Fruit fly (Drosophila melanogaster) whole organism, embryonic: ENCODE data around the gene Pex3.

Source experiments
- Ada2b ChIP-seq: fragments of 200-800 bp; sonication (Bioruptor generic); IDR thresholded peaks from 2 replicates; pipeline ENCODE4 v1.3.6; 2022; ENCODE audit warnings: missing biosample characterization, missing genetic modification characterization
- BEAF-32 ChIP-seq: fragments of 200-800 bp; sonication (Bioruptor generic); optimal IDR thresholded peaks from 3 replicates; lab custom pipeline; 2017; ENCODE audit warnings: missing biosample characterization, missing genetic modification characterization, mild to moderate bottlenecking, moderate library complexity, missing genetic modification reagents
- CG11247 ChIP-seq: fragments of 200-800 bp; sonication (Bioruptor generic); IDR thresholded peaks from 2 replicates; pipeline ENCODE4 v1.3.6; 2022; ENCODE audit warnings: missing biosample characterization, missing genetic modification characterization
- CG13775 ChIP-seq: fragments of 200-800 bp; sonication (Bioruptor generic); optimal IDR thresholded peaks from 3 replicates; lab custom pipeline; 2017; ENCODE audit warnings: missing biosample characterization, mild to moderate bottlenecking, missing genetic modification characterization
- CG14667 ChIP-seq: fragments of 200-800 bp; sonication (Bioruptor generic); IDR thresholded peaks from 2 replicates; pipeline ENCODE4 v1.3.6; 2022; ENCODE audit warnings: missing biosample characterization, missing genetic modification characterization
- CG15514 ChIP-seq: fragments of 200-800 bp; sonication (Bioruptor generic); optimal IDR thresholded peaks from 3 replicates; lab custom pipeline; 2017; ENCODE audit warnings: missing biosample characterization, missing genetic modification characterization, mild to moderate bottlenecking, moderate library complexity, missing genetic modification reagents
- CG15696 ChIP-seq: fragments of 200-800 bp; sonication (Bioruptor generic); optimal IDR thresholded peaks from 2 replicates; lab custom pipeline; 2019; ENCODE audit warnings: missing biosample characterization, mild to moderate bottlenecking, missing genetic modification characterization, moderate library complexity
- CG1647 ChIP-seq: fragments of 200-800 bp; sonication (Bioruptor generic); optimal IDR thresholded peaks from 3 replicates; lab custom pipeline; 2016; ENCODE audit warnings: missing biosample characterization, missing genetic modification characterization
- CG16779 ChIP-seq: fragments of 200-800 bp; sonication (Bioruptor generic); IDR thresholded peaks from 2 replicates; pipeline ENCODE4 v1.3.6; 2022; ENCODE audit warnings: missing biosample characterization, missing genetic modification characterization
- CG16813 ChIP-seq: fragments of 200-800 bp; sonication (Bioruptor generic); IDR thresholded peaks from 3 replicates; pipeline ENCODE4 v1.3.6; 2022; ENCODE audit warnings: missing biosample characterization, missing genetic modification characterization; ENCODE audit not compliant: partially characterized antibody
- CG17361 ChIP-seq: fragments of 200-800 bp; sonication (Bioruptor generic); IDR thresholded peaks from 3 replicates; pipeline ENCODE4 v1.3.6; 2022; ENCODE audit warnings: missing biosample characterization, missing genetic modification characterization
- CG17829 ChIP-seq: fragments of 200-800 bp; optimal IDR thresholded peaks from 2 replicates; lab custom pipeline; 2019; ENCODE audit warnings: missing biosample characterization, mild to moderate bottlenecking, missing genetic modification characterization, moderate library complexity
- CG18599 ChIP-seq: fragments of 200-800 bp; sonication (Bioruptor generic); optimal IDR thresholded peaks from 3 replicates; lab custom pipeline; 2017; ENCODE audit warnings: missing biosample characterization, missing genetic modification characterization, mild to moderate bottlenecking, moderate library complexity, missing genetic modification reagents
- CG2678 ChIP-seq: fragments of 200-800 bp; sonication (Bioruptor generic); optimal IDR thresholded peaks from 3 replicates; lab custom pipeline; 2019; ENCODE audit warnings: missing biosample characterization, mild to moderate bottlenecking, missing genetic modification characterization, moderate library complexity
- CG2712 ChIP-seq: fragments of 200-800 bp; optimal IDR thresholded peaks from 3 replicates; lab custom pipeline; 2019; ENCODE audit warnings: missing biosample characterization, mild to moderate bottlenecking, missing genetic modification characterization, moderate library complexity
- CG30431 ChIP-seq: fragments of 200-800 bp; sonication (Bioruptor generic); optimal IDR thresholded peaks from 2 replicates; lab custom pipeline; 2017; ENCODE audit warnings: missing biosample characterization, missing genetic modification characterization
- CG4404 ChIP-seq: fragments of 200-800 bp; sonication (Bioruptor generic); IDR thresholded peaks from 2 replicates; pipeline ENCODE4 v1.3.6; 2022; ENCODE audit warnings: missing biosample characterization, missing genetic modification characterization
- CG4424 ChIP-seq: fragments of 200-800 bp; sonication (Bioruptor generic); optimal IDR thresholded peaks from 3 replicates; lab custom pipeline; 2016; ENCODE audit warnings: missing biosample characterization, missing genetic modification characterization
- CG7556 ChIP-seq: fragments of 200-800 bp; sonication (Bioruptor generic); optimal IDR thresholded peaks from 2 replicates; lab custom pipeline; 2017; ENCODE audit warnings: missing biosample characterization, mild to moderate bottlenecking, missing genetic modification characterization
- CG7987 ChIP-seq: fragments of 200-800 bp; sonication (Bioruptor generic); optimal IDR thresholded peaks from 2 replicates; lab custom pipeline; 2018; ENCODE audit warnings: missing biosample characterization, mild to moderate bottlenecking, missing genetic modification characterization, moderate library complexity
- Hr3 ChIP-seq: fragments of 200-800 bp; sonication (Bioruptor generic); optimal IDR thresholded peaks from 3 replicates; lab custom pipeline; 2016; ENCODE audit warnings: missing biosample characterization, missing genetic modification characterization
- Kr ChIP-seq: fragments of 200-800 bp; sonication (Bioruptor generic); optimal IDR thresholded peaks from 2 replicates; lab custom pipeline; 2017; ENCODE audit warnings: missing biosample characterization, mild to moderate bottlenecking, missing genetic modification characterization
- MESR4 ChIP-seq: fragments of 200-800 bp; sonication (Bioruptor generic); optimal IDR thresholded peaks from 2 replicates; lab custom pipeline; 2018; ENCODE audit warnings: missing biosample characterization, mild to moderate bottlenecking, missing genetic modification characterization, moderate library complexity
- MTF-1 ChIP-seq: fragments of 200-800 bp; sonication (Bioruptor generic); optimal IDR thresholded peaks from 2 replicates; lab custom pipeline; 2018; ENCODE audit warnings: missing biosample characterization, mild to moderate bottlenecking, missing genetic modification characterization, borderline replicate concordance
- Mrtf ChIP-seq: fragments of 200-800 bp; sonication (Bioruptor generic); IDR thresholded peaks from 3 replicates; pipeline ENCODE4 v1.3.6; 2022; ENCODE audit warnings: missing biosample characterization, missing genetic modification characterization
- Nf-YC ChIP-seq: fragments of 200-800 bp; optimal IDR thresholded peaks from 3 replicates; lab custom pipeline; 2019; ENCODE audit warnings: missing biosample characterization, mild to moderate bottlenecking, missing genetic modification characterization, moderate library complexity
- PHDP ChIP-seq: fragments of 200-800 bp; sonication (Bioruptor generic); optimal IDR thresholded peaks from 3 replicates; lab custom pipeline; 2018; ENCODE audit warnings: missing biosample characterization, mild to moderate bottlenecking, missing genetic modification characterization, moderate library complexity
- Scr ChIP-seq: fragments of 200-800 bp; sonication (Bioruptor generic); IDR thresholded peaks from 2 replicates; pipeline ENCODE4 v1.3.6; 2022; ENCODE audit warnings: missing biosample characterization, missing genetic modification characterization; ENCODE audit not compliant: partially characterized antibody
- Six4 ChIP-seq: fragments of 200-800 bp; sonication (Bioruptor generic); optimal IDR thresholded peaks from 2 replicates; lab custom pipeline; 2016; ENCODE audit warnings: missing biosample characterization, missing genetic modification characterization
- Taf1 ChIP-seq: fragments of 200-800 bp; sonication (Bioruptor generic); IDR thresholded peaks from 2 replicates; pipeline ENCODE4 v1.3.6; 2022; ENCODE audit warnings: missing biosample characterization, missing genetic modification characterization
- Trl ChIP-seq, 3 experiments: fragments of >200 bp in 2 of 3; fragments of 200-800 bp in 1 of 3; sonication (Bioruptor generic) in 1 of 3; optimal IDR thresholded peaks; 2 replicates in 1 of 3; 3 replicates in 2 of 3; lab custom pipeline; 2016 to 2017; ENCODE audit warnings: missing biosample characterization in 1 of 3, missing genetic modification characterization in 1 of 3
- Usf ChIP-seq: fragments of 200-800 bp; sonication (Bioruptor generic); optimal IDR thresholded peaks from 2 replicates; lab custom pipeline; 2017; ENCODE audit warnings: missing genotype, missing biosample characterization, missing genetic modification characterization
- bbx ChIP-seq: fragments of 200-800 bp; sonication (Bioruptor generic); IDR thresholded peaks from 2 replicates; pipeline ENCODE4 v1.3.6; 2022; ENCODE audit warnings: missing biosample characterization, missing genetic modification characterization; ENCODE audit not compliant: partially characterized antibody
- bowl ChIP-seq: fragments of 200-800 bp; sonication (Bioruptor generic); IDR thresholded peaks from 2 replicates; pipeline ENCODE4 v1.3.6; 2022; ENCODE audit warnings: missing biosample characterization, missing genetic modification characterization
- crol ChIP-seq: fragments of 200-800 bp; sonication (Bioruptor generic); IDR thresholded peaks from 2 replicates; pipeline ENCODE4 v1.3.6; 2022; ENCODE audit warnings: missing biosample characterization, missing genetic modification characterization
- da ChIP-seq: fragments of 200-800 bp; sonication (Bioruptor generic); optimal IDR thresholded peaks from 2 replicates; lab custom pipeline; 2016; ENCODE audit warnings: missing biosample characterization, missing genetic modification characterization
- dan ChIP-seq: fragments of 200-800 bp; sonication (Bioruptor generic); IDR thresholded peaks from 2 replicates; pipeline ENCODE4 v1.3.6; 2022; ENCODE audit warnings: missing biosample characterization, missing genetic modification characterization
- en ChIP-seq: fragments of 200-800 bp; sonication (Bioruptor generic); optimal IDR thresholded peaks from 2 replicates; lab custom pipeline; 2016; ENCODE audit warnings: missing biosample characterization, missing genetic modification characterization
- ftz-f1 ChIP-seq: fragments of 200-800 bp; sonication (Bioruptor generic); optimal IDR thresholded peaks from 2 replicates; lab custom pipeline; 2016; ENCODE audit warnings: missing biosample characterization, missing genetic modification characterization
- h ChIP-seq: fragments of >200 bp; optimal IDR thresholded peaks from 2 replicates; lab custom pipeline; 2017
- hb ChIP-seq: fragments of 200-800 bp; sonication (Bioruptor generic); IDR thresholded peaks from 3 replicates; pipeline ENCODE4 v1.3.6; 2022; ENCODE audit warnings: missing biosample characterization, missing genetic modification characterization; ENCODE audit not compliant: partially characterized antibody
- hth ChIP-seq: fragments of >200 bp; optimal IDR thresholded peaks from 2 replicates; lab custom pipeline; 2017; ENCODE audit warnings: inconsistent platforms
- kni ChIP-seq: fragments of 200-800 bp; sonication (Bioruptor generic); optimal IDR thresholded peaks from 3 replicates; lab custom pipeline; 2017; ENCODE audit warnings: mild to moderate bottlenecking, missing biosample characterization, missing genetic modification reagents, missing genetic modification characterization
- mirr ChIP-seq: fragments of 200-800 bp; sonication (Bioruptor generic); optimal IDR thresholded peaks from 3 replicates; lab custom pipeline; 2018; ENCODE audit warnings: missing biosample characterization, mild to moderate bottlenecking, missing genetic modification characterization
- peb ChIP-seq: fragments of 200-800 bp; sonication (Bioruptor generic); IDR thresholded peaks from 2 replicates; pipeline ENCODE4 v1.3.6; 2022; ENCODE audit warnings: missing biosample characterization, missing genetic modification characterization
- pnt ChIP-seq: fragments of 200-800 bp; sonication (Bioruptor generic); optimal IDR thresholded peaks from 3 replicates; lab custom pipeline; 2016; ENCODE audit warnings: missing biosample characterization, missing genetic modification characterization
- slou ChIP-seq: fragments of 200-800 bp; sonication (Bioruptor generic); optimal IDR thresholded peaks from 3 replicates; lab custom pipeline; 2016; ENCODE audit warnings: missing biosample characterization, missing genetic modification characterization
- so ChIP-seq: fragments of 200-800 bp; sonication (Bioruptor generic); IDR thresholded peaks from 3 replicates; pipeline ENCODE4 v1.3.6; 2022; ENCODE audit warnings: missing biosample characterization, missing genetic modification characterization
- tgo ChIP-seq: fragments of 200-800 bp; sonication (Bioruptor generic); IDR thresholded peaks from 3 replicates; pipeline ENCODE4 v1.3.6; 2022; ENCODE audit warnings: missing biosample characterization, missing genetic modification characterization
- zen ChIP-seq: fragments of 200-800 bp; sonication (Bioruptor generic); optimal IDR thresholded peaks from 3 replicates; lab custom pipeline; 2018; ENCODE audit warnings: missing biosample characterization, mild to moderate bottlenecking, missing genetic modification characterization, moderate library complexity

Pex3 gene

dm6 chr3L:15102669-15103309 lies 41.4 kb upstream of the Pex3 start (continued):
- TF ChIP-seq MESR4 (GFP tag; lab: Kevin White, UChicago) = no peak
- TF ChIP-seq h = no peak
- no peak for TF ChIP-seq CG14667
- no peak for TF ChIP-seq zen (tag; lab: Kevin White, UChicago)
- peak; percentile 36 for TF ChIP-seq CG18599 (GFP tag; lab: Kevin White, UChicago)
- TF ChIP-seq mirr (GFP tag; lab: Kevin White, UChicago) = no peak
- peak; percentile 61 for TF ChIP-seq crol (GFP tag; lab: Robert Waterston, UW)
- no peak for TF ChIP-seq BEAF-32 (GFP tag; lab: Kevin White, UChicago)
- TF ChIP-seq PHDP (tag; lab: Kevin White, UChicago) = peak; percentile 12
- no peak for TF ChIP-seq ftz-f1 (GFP tag; lab: Kevin White, UChicago)
- TF ChIP-seq Taf1 = 0 out of 2 replicates have a peak, but pooled peaks have one; percentile 19
- no peak for TF ChIP-seq Nf-YC (tag; lab: Kevin White, UChicago)
- TF ChIP-seq en (GFP tag; lab: Kevin White, UChicago) = no peak
- TF ChIP-seq bbx = no peak
- no peak for TF ChIP-seq bowl (GFP tag; lab: Robert Waterston, UW)
- TF ChIP-seq CG4424 (GFP tag; lab: Kevin White, UChicago) = no peak
- peak; percentile 24 for TF ChIP-seq CG2678 (tag; lab: Kevin White, UChicago)
- no peak for TF ChIP-seq MTF-1 (GFP tag; lab: Kevin White, UChicago)
- TF ChIP-seq dan (GFP tag; lab: Robert Waterston, UW) = no peak
- TF ChIP-seq CG15696 (tag; lab: Kevin White, UChicago) = no peak
- TF ChIP-seq CG17361 (GFP tag; lab: Robert Waterston, UW) = no peak
- no peak for TF ChIP-seq CG7556 (GFP tag; lab: Kevin White, UChicago)
- TF ChIP-seq CG4404 (GFP tag; lab: Robert Waterston, UW) = no peak
- TF ChIP-seq Six4 (GFP tag; lab: Kevin White, UChicago) = no peak
- TF ChIP-seq tgo (GFP tag; lab: Robert Waterston, UW) = 0 out of 3 replicates have a peak, but pooled peaks have one; percentile 26
- no peak for TF ChIP-seq peb (GFP tag; lab: Robert Waterston, UW)
- no peak for TF ChIP-seq Trl (optimal IDR thresholded peaks at IDR 0.05; lab: Kevin White, UChicago)
- no peak for TF ChIP-seq Trl (GFP tag; optimal IDR thresholded peaks at IDR 0.05; lab: Kevin White, UChicago)
- TF ChIP-seq pnt (GFP tag; lab: Kevin White, UChicago) = no peak
- TF ChIP-seq CG16779 (GFP tag; lab: Robert Waterston, UW) = no peak
- TF ChIP-seq Mrtf = 0 out of 3 replicates have a peak, but pooled peaks have one; percentile 3
- TF ChIP-seq CG13775 (GFP tag; lab: Kevin White, UChicago) = no peak
- no peak for TF ChIP-seq hth (lab: Kevin White, UChicago)
- TF ChIP-seq CG1647 = no peak
- TF ChIP-seq Hr3 (GFP tag; lab: Kevin White, UChicago) = no peak
- TF ChIP-seq hb (GFP tag; lab: Robert Waterston, UW) = no peak
- TF ChIP-seq Kr (GFP tag; lab: Kevin White, UChicago) = no peak
- TF ChIP-seq CG17829 (tag; lab: Kevin White, UChicago) = no peak
- TF ChIP-seq so (GFP tag; lab: Robert Waterston, UW) = no peak
- no peak for TF ChIP-seq CG16813 (GFP tag; lab: Robert Waterston, UW)
- TF ChIP-seq CG11247 (GFP tag; lab: Robert Waterston, UW) = 0 out of 2 replicates have a peak, but pooled peaks have one; percentile 14
- TF ChIP-seq CG7987 (GFP tag; lab: Kevin White, UChicago) = no peak
- TF ChIP-seq CG15514 (GFP tag; lab: Kevin White, UChicago) = no peak
- no peak for TF ChIP-seq da
- TF ChIP-seq Ada2b (GFP tag; lab: Robert Waterston, UW) = no peak
- no peak for TF ChIP-seq CG30431 (GFP tag; lab: Kevin White, UChicago)
- TF ChIP-seq Usf (GFP tag; lab: Kevin White, UChicago) = no peak
- TF ChIP-seq slou (GFP tag; lab: Kevin White, UChicago) = no peak
- no peak for TF ChIP-seq CG2712 (tag; lab: Kevin White, UChicago)
- TF ChIP-seq Scr (GFP tag; lab: Robert Waterston, UW) = no peak
- TF ChIP-seq kni (GFP tag; lab: Kevin White, UChicago) = no peak
